Fruit fly (Drosophila melanogaster) whole organism, embryonic: Measurements from ENCODE around the gene mld.
A peak's percentile ranks its signal among the peaks of the same experiment; 100 is the strongest.

Experiments
- C15 ChIP-seq: fragments of 200-800 bp; sonication (Bioruptor generic); IDR thresholded peaks from 3 replicates; pipeline ENCODE4 v1.3.6; 2022; ENCODE audit warnings: missing biosample characterization, missing genetic modification characterization
- CG10543 ChIP-seq: fragments of 200-800 bp; sonication (Bioruptor generic); optimal IDR thresholded peaks from 3 replicates; lab custom pipeline; 2017; ENCODE audit warnings: missing biosample characterization, mild to moderate bottlenecking, missing genetic modification characterization, moderate library complexity
- CG11504 ChIP-seq: fragments of 200-800 bp; sonication (Bioruptor generic); optimal IDR thresholded peaks from 3 replicates; lab custom pipeline; 2019; ENCODE audit warnings: missing biosample characterization, mild to moderate bottlenecking, missing genetic modification characterization, moderate library complexity
- CG12769 ChIP-seq: fragments of 200-800 bp; sonication (Bioruptor generic); optimal IDR thresholded peaks from 2 replicates; lab custom pipeline; 2019; ENCODE audit warnings: missing biosample characterization, mild to moderate bottlenecking, missing genetic modification characterization, moderate library complexity
- CG13624 ChIP-seq: fragments of 200-800 bp; sonication (Bioruptor generic); optimal IDR thresholded peaks from 2 replicates; lab custom pipeline; 2016; ENCODE audit warnings: missing biosample characterization, missing genetic modification characterization
- CG15696 ChIP-seq: fragments of 200-800 bp; sonication (Bioruptor generic); optimal IDR thresholded peaks from 2 replicates; lab custom pipeline; 2019; ENCODE audit warnings: missing biosample characterization, mild to moderate bottlenecking, missing genetic modification characterization, moderate library complexity
- CG1647 ChIP-seq: fragments of 200-800 bp; sonication (Bioruptor generic); optimal IDR thresholded peaks from 3 replicates; lab custom pipeline; 2016; ENCODE audit warnings: missing biosample characterization, missing genetic modification characterization
- CG16813 ChIP-seq: fragments of 200-800 bp; sonication (Bioruptor generic); IDR thresholded peaks from 3 replicates; pipeline ENCODE4 v1.3.6; 2022; ENCODE audit warnings: missing biosample characterization, missing genetic modification characterization; ENCODE audit not compliant: partially characterized antibody
- CG17802 ChIP-seq: fragments of 200-800 bp; sonication (Bioruptor generic); optimal IDR thresholded peaks from 2 replicates; lab custom pipeline; 2018; ENCODE audit warnings: missing biosample characterization, mild to moderate bottlenecking, missing genetic modification characterization, moderate library complexity
- CG18476 ChIP-seq: fragments of 200-800 bp; sonication (Bioruptor generic); optimal IDR thresholded peaks from 2 replicates; lab custom pipeline; 2016; ENCODE audit warnings: missing biosample characterization, mild to moderate bottlenecking, missing genetic modification characterization
- CG18599 ChIP-seq: fragments of 200-800 bp; sonication (Bioruptor generic); optimal IDR thresholded peaks from 3 replicates; lab custom pipeline; 2017; ENCODE audit warnings: missing biosample characterization, missing genetic modification characterization, mild to moderate bottlenecking, moderate library complexity, missing genetic modification reagents
- CG3065 ChIP-seq: fragments of 200-800 bp; sonication (Bioruptor generic); optimal IDR thresholded peaks from 2 replicates; lab custom pipeline; 2016; ENCODE audit warnings: missing biosample characterization, missing genetic modification characterization
- CG33557 ChIP-seq: fragments of 200-800 bp; sonication (Bioruptor generic); optimal IDR thresholded peaks from 2 replicates; lab custom pipeline; 2019; ENCODE audit warnings: missing biosample characterization, mild to moderate bottlenecking, missing genetic modification characterization, moderate library complexity
- CG3407 ChIP-seq: fragments of 200-800 bp; sonication (Bioruptor generic); optimal IDR thresholded peaks from 2 replicates; lab custom pipeline; 2018; ENCODE audit warnings: missing biosample characterization, mild to moderate bottlenecking, missing genetic modification characterization
- CG3726 ChIP-seq: fragments of 200-800 bp; sonication (Bioruptor generic); IDR thresholded peaks from 3 replicates; pipeline ENCODE4, ENCODE4 v1.3.6; 2022; ENCODE audit warnings: missing biosample characterization, missing genetic modification characterization
- CG6175 ChIP-seq: fragments of 200-800 bp; sonication (Bioruptor generic); IDR thresholded peaks from 3 replicates; pipeline ENCODE4 v1.3.6; 2022; ENCODE audit warnings: missing biosample characterization, missing genetic modification characterization
- CG6791 ChIP-seq: fragments of 200-800 bp; sonication (Bioruptor generic); IDR thresholded peaks from 3 replicates; pipeline ENCODE4 v1.3.6; 2022; ENCODE audit warnings: missing biosample characterization, missing genetic modification characterization; ENCODE audit not compliant: partially characterized antibody
- CG6813 ChIP-seq: fragments of 200-800 bp; sonication (Bioruptor generic); optimal IDR thresholded peaks from 2 replicates; lab custom pipeline; 2017; ENCODE audit warnings: missing biosample characterization, missing genetic modification characterization, mild to moderate bottlenecking, moderate library complexity, missing genetic modification reagents
- CG7987 ChIP-seq: fragments of 200-800 bp; sonication (Bioruptor generic); optimal IDR thresholded peaks from 2 replicates; lab custom pipeline; 2018; ENCODE audit warnings: missing biosample characterization, mild to moderate bottlenecking, missing genetic modification characterization, moderate library complexity
- CG9215 ChIP-seq: fragments of 200-800 bp; sonication (Bioruptor generic); IDR thresholded peaks from 2 replicates; pipeline ENCODE4 v1.3.6; 2022; ENCODE audit warnings: missing biosample characterization, missing genetic modification characterization
- CG9797 ChIP-seq: fragments of 200-800 bp; sonication (Bioruptor generic); optimal IDR thresholded peaks from 3 replicates; lab custom pipeline; 2018; ENCODE audit warnings: missing biosample characterization, mild to moderate bottlenecking, missing genetic modification characterization
- Dfd ChIP-seq, 2 experiments: fragments of >200 bp; optimal IDR thresholded peaks; 2 replicates each; lab custom pipeline; 2017; ENCODE audit warnings: missing biosample characterization in 2 of 2, missing genetic modification characterization in 2 of 2
- GATAe ChIP-seq: fragments of 200-800 bp; sonication (Bioruptor generic); conservative IDR thresholded peaks from 2 replicates; pipeline ENCODE4 v1.3.6; 2022; ENCODE audit warnings: missing biosample characterization, missing genetic modification characterization
- HLH3B ChIP-seq: fragments of 200-800 bp; sonication (Bioruptor generic); IDR thresholded peaks from 2 replicates; pipeline ENCODE4 v1.3.6; 2022; ENCODE audit warnings: missing biosample characterization, missing genetic modification characterization
- HLH4C ChIP-seq: fragments of 200-800 bp; sonication (Bioruptor generic); IDR thresholded peaks from 3 replicates; pipeline ENCODE4 v1.3.6; 2022; ENCODE audit warnings: missing biosample characterization, missing genetic modification characterization; ENCODE audit not compliant: partially characterized antibody
- MESR4 ChIP-seq: fragments of 200-800 bp; sonication (Bioruptor generic); optimal IDR thresholded peaks from 2 replicates; lab custom pipeline; 2018; ENCODE audit warnings: missing biosample characterization, mild to moderate bottlenecking, missing genetic modification characterization, moderate library complexity
- Mad ChIP-seq: fragments of 200-800 bp; sonication (Bioruptor generic); optimal IDR thresholded peaks from 2 replicates; lab custom pipeline; 2016; ENCODE audit warnings: missing biosample characterization, missing genetic modification characterization
- Neu2 ChIP-seq: fragments of 200-800 bp; sonication (Bioruptor generic); optimal IDR thresholded peaks from 3 replicates; lab custom pipeline; 2016; ENCODE audit warnings: missing biosample characterization, missing genetic modification characterization, borderline replicate concordance
- Nf-YA ChIP-seq: fragments of 200-800 bp; sonication (Bioruptor generic); IDR thresholded peaks from 2 replicates; pipeline ENCODE4 v1.3.6; 2022; ENCODE audit warnings: missing biosample characterization, missing genetic modification characterization
- Optix ChIP-seq: fragments of 200-800 bp; sonication (Bioruptor generic); IDR thresholded peaks from 3 replicates; pipeline ENCODE4 v1.3.6; 2022; ENCODE audit warnings: missing biosample characterization, missing genetic modification characterization
- Usf ChIP-seq: fragments of 200-800 bp; sonication (Bioruptor generic); optimal IDR thresholded peaks from 2 replicates; lab custom pipeline; 2017; ENCODE audit warnings: missing genotype, missing biosample characterization, missing genetic modification characterization
- cad ChIP-seq: fragments of >200 bp; optimal IDR thresholded peaks from 2 replicates; lab custom pipeline; 2017; ENCODE audit warnings: missing biosample characterization, missing genetic modification characterization
- chif ChIP-seq, 2 experiments: fragments of 200-800 bp; sonication (Bioruptor generic); optimal IDR thresholded peaks; 3 replicates each; lab custom pipeline; 2016; ENCODE audit warnings: missing biosample characterization in 2 of 2, missing genetic modification characterization in 2 of 2
- dimm ChIP-seq: fragments of 200-800 bp; sonication (Bioruptor generic); IDR thresholded peaks from 2 replicates; pipeline ENCODE4 v1.3.6; 2022; ENCODE audit warnings: missing biosample characterization, missing genetic modification characterization
- dm ChIP-seq: fragments of 200-800 bp; sonication (Bioruptor generic); optimal IDR thresholded peaks from 3 replicates; lab custom pipeline; 2016; ENCODE audit warnings: missing biosample characterization, missing genetic modification characterization
- dysf ChIP-seq: fragments of 200-800 bp; sonication (Bioruptor generic); IDR thresholded peaks from 3 replicates; pipeline ENCODE4 v1.3.6; 2022; ENCODE audit warnings: missing biosample characterization, missing genetic modification characterization
- ems ChIP-seq: fragments of 200-800 bp; sonication (Bioruptor generic); optimal IDR thresholded peaks from 3 replicates; lab custom pipeline; 2016; ENCODE audit warnings: missing biosample characterization, missing genetic modification characterization
- ewg ChIP-seq: fragments of 200-800 bp; sonication (Bioruptor generic); optimal IDR thresholded peaks from 3 replicates; lab custom pipeline; 2017; ENCODE audit warnings: mild to moderate bottlenecking, missing biosample characterization, missing genetic modification reagents, missing genetic modification characterization
- exex ChIP-seq: fragments of 200-800 bp; sonication (Bioruptor generic); optimal IDR thresholded peaks from 4 replicates; lab custom pipeline; 2018; ENCODE audit warnings: missing biosample characterization, mild to moderate bottlenecking, missing genetic modification characterization, moderate library complexity
- gcm ChIP-seq: fragments of 200-800 bp; sonication (Bioruptor generic); optimal IDR thresholded peaks from 2 replicates; lab custom pipeline; 2019; ENCODE audit warnings: missing biosample characterization, mild to moderate bottlenecking, missing genetic modification characterization, moderate library complexity
- h ChIP-seq: fragments of >200 bp; optimal IDR thresholded peaks from 2 replicates; lab custom pipeline; 2017
- ham ChIP-seq: fragments of 200-800 bp; sonication (Bioruptor generic); IDR thresholded peaks from 2 replicates; pipeline ENCODE4 v1.3.6; 2022; ENCODE audit warnings: missing biosample characterization, missing genetic modification characterization
- jumu ChIP-seq: fragments of 200-800 bp; sonication (Bioruptor generic); optimal IDR thresholded peaks from 3 replicates; lab custom pipeline; 2016; ENCODE audit warnings: missing biosample characterization, missing genetic modification characterization
- lab ChIP-seq: fragments of 200-800 bp; sonication (Bioruptor generic); optimal IDR thresholded peaks from 3 replicates; lab custom pipeline; 2017; ENCODE audit warnings: missing biosample characterization, missing genetic modification characterization, mild to moderate bottlenecking, moderate library complexity, missing genetic modification reagents
- lmd ChIP-seq: fragments of 200-800 bp; sonication (Bioruptor generic); IDR thresholded peaks from 2 replicates; pipeline ENCODE4 v1.3.6; 2022; ENCODE audit warnings: missing biosample characterization, missing genetic modification characterization
- pan ChIP-seq, 4 experiments: fragments of >200 bp in 3 of 4; fragments of 200-800 bp in 1 of 4; sonication (Bioruptor generic) in 1 of 4; optimal IDR thresholded peaks in 3 of 4; IDR thresholded peaks in 1 of 4; 2 replicates each; pipeline versions ENCODE4 v1.3.6 to Lab custom; 2017 to 2022; ENCODE audit warnings: missing biosample characterization in 2 of 4, missing genetic modification characterization in 2 of 4, mixed read lengths in 1 of 4
- pzg ChIP-seq: fragments of 200-800 bp; sonication (Bioruptor generic); optimal IDR thresholded peaks from 3 replicates; lab custom pipeline; 2018; ENCODE audit warnings: missing biosample characterization, mild to moderate bottlenecking, missing genetic modification characterization, moderate library complexity
- sens ChIP-seq: fragments of 200-800 bp; sonication (Bioruptor generic); peaks from one replicate; lab custom pipeline; 2016; ENCODE audit warnings: missing biosample characterization, missing genetic modification characterization
- slbo ChIP-seq: fragments of 200-800 bp; sonication (Bioruptor generic); IDR thresholded peaks from 2 replicates; pipeline ENCODE4 v1.3.6; 2022; ENCODE audit warnings: missing biosample characterization, missing genetic modification characterization
- zf30C ChIP-seq: fragments of 200-800 bp; sonication (Bioruptor generic); optimal IDR thresholded peaks from 3 replicates; lab custom pipeline; 2018; ENCODE audit warnings: missing biosample characterization, mild to moderate bottlenecking, missing genetic modification characterization

mld gene

dm6 chr3R:24567427-24567771, 18.1 kb upstream of the mld start (continued):
- TF ChIP-seq gcm: peak; percentile 76
- no peak for TF ChIP-seq Dfd (GFP tag; optimal IDR thresholded peaks at IDR 0.05; lab: Kevin White, UChicago)
- peak; percentile 75 for TF ChIP-seq ewg
- TF ChIP-seq CG33557: no peak
- no peak for TF ChIP-seq CG6791 (GFP tag; lab: Robert Waterston, UW)
- peak; percentile 98 for TF ChIP-seq sens
- peak; percentile 88 for TF ChIP-seq Nf-YA (GFP tag; lab: Robert Waterston, UW)
- peak; percentile 67 for TF ChIP-seq CG18476 (GFP tag; lab: Kevin White, UChicago)
- TF ChIP-seq CG6813 (GFP tag; lab: Kevin White, UChicago): peak; percentile 71
- peak; percentile 57 for TF ChIP-seq CG17802
- TF ChIP-seq h (lab: Kevin White, UChicago): no peak
- peak; percentile 44 for TF ChIP-seq CG15696
- TF ChIP-seq C15 (GFP tag; lab: Robert Waterston, UW): peak; percentile 67; the same call in 1 of the 3 replicates
- TF ChIP-seq cad (GFP tag; lab: Kevin White, UChicago): no peak
- peak; percentile 59; the same call in 2 of the 3 replicates for TF ChIP-seq Optix (GFP tag; lab: Robert Waterston, UW)
- TF ChIP-seq MESR4 (GFP tag; lab: Kevin White, UChicago): peak; percentile 18
- TF ChIP-seq CG16813 (GFP tag; lab: Robert Waterston, UW): no peak
- peak; percentile 87 to 92 for TF ChIP-seq chif (GFP tag; optimal IDR thresholded peaks at IDR 0.05; lab: Kevin White, UChicago)
- no peak for TF ChIP-seq Neu2 (GFP tag; lab: Kevin White, UChicago)
- peak; percentile 50 for TF ChIP-seq Usf (GFP tag; lab: Kevin White, UChicago)
- no peak for TF ChIP-seq CG3726 (GFP tag; lab: Robert Waterston, UW)
- TF ChIP-seq Mad (GFP tag; lab: Kevin White, UChicago): peak; percentile 91
- TF ChIP-seq HLH3B (GFP tag; lab: Robert Waterston, UW): peak; percentile 92
- TF ChIP-seq zf30C (GFP tag; lab: Kevin White, UChicago): peak; percentile 44
- no peak for TF ChIP-seq CG9797 (GFP tag; lab: Kevin White, UChicago)
- no peak for TF ChIP-seq pan (optimal IDR thresholded peaks at IDR 0.05; lab: Kevin White, UChicago)
- TF ChIP-seq pan (GFP tag; optimal IDR thresholded peaks at IDR 0.05 in 1 of 2, IDR thresholded peaks at IDR 0.05 in 1 of 2): peak in 1 of 2 experiments; percentile 91
- peak; percentile 72 for TF ChIP-seq dm (GFP tag; lab: Kevin White, UChicago)
- peak; percentile 78 for TF ChIP-seq CG1647
- no peak for TF ChIP-seq pzg (GFP tag; lab: Kevin White, UChicago)
- peak; percentile 88 for TF ChIP-seq CG11504 (tag; lab: Kevin White, UChicago)
- TF ChIP-seq CG18599 (GFP tag; lab: Kevin White, UChicago): peak; percentile 85
- TF ChIP-seq lmd (GFP tag; lab: Robert Waterston, UW): peak; percentile 90
- peak; percentile 90 for TF ChIP-seq jumu
- peak; percentile 62 for TF ChIP-seq CG3065 (GFP tag; lab: Kevin White, UChicago)
- TF ChIP-seq slbo: peak; percentile 92
- peak; percentile 70 for TF ChIP-seq CG9215
- peak; percentile 37; the same call in 1 of the 2 replicates for TF ChIP-seq GATAe (GFP tag; lab: Robert Waterston, UW)
- no peak for TF ChIP-seq HLH4C (GFP tag; lab: Robert Waterston, UW)
- peak; percentile 89 for TF ChIP-seq lab

dm6 chr3R:24568251-24568932, 17.1 kb upstream of the mld start:
- TF ChIP-seq CG6175 (GFP tag; lab: Robert Waterston, UW) (peak; percentile 60; the same call in 1 of the 3 replicates), exex (tag; lab: Kevin White, UChicago) (peak; percentile 53), CG12769 (peak; percentile 11), CG3407 (GFP tag; lab: Kevin White, UChicago) (no peak), ems (GFP tag; lab: Kevin White, UChicago) (no peak), CG13624 (peak; percentile 7), dysf (0 out of 3 replicates have a peak, but pooled peaks have one; percentile 6), CG7987 (GFP tag; lab: Kevin White, UChicago) (peak; percentile 89), ham (GFP tag; lab: Robert Waterston, UW) (peak; percentile 13; the same call in 1 of the 2 replicates), CG10543 (GFP tag; lab: Kevin White, UChicago) (peak; percentile 18), dimm (no peak)
